Worm (Caenorhabditis elegans): Measurements from ENCODE around the gene grl-4.

DNA sequence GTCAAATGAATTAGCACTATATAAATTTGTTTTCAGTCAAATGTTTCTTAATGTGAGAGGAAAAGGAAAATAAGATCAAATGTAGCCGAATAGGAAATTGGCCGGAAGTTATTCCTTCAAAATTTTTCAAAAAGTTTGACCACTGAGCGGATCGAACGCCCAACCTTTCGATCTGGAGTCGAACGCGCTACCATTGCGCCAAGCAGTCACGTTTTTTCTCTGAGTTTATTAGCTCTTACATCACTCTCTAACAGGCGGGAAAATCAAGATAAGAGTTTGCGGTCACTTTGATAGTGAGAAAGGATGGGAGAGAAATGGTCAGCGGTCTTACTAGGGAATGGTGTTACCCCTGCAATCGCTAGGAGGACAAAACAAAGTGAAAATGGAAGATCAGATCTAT lies 33.5 kb upstream of the grl-4 start:
- TF ChIP-seq F16B12.6 (tag; optimal IDR thresholded peaks at IDR 0.05) = no peak
- TF ChIP-seq C16A3.4 (tag; optimal IDR thresholded peaks at IDR 0.05) = peak; percentile 6
- no peak for TF ChIP-seq pqm-1 (tag; optimal IDR thresholded peaks at IDR 0.05)
- no peak for TF ChIP-seq fos-1 (tag; optimal IDR thresholded peaks at IDR 0.05)
- no peak for TF ChIP-seq aly-2 (tag; optimal IDR thresholded peaks at IDR 0.05)
- no peak for TF ChIP-seq ztf-11 (tag; optimal IDR thresholded peaks at IDR 0.05)
